Worm (Caenorhabditis elegans): ENCODE measurements around the gene K09A9.8.
A peak's percentile ranks its signal among the peaks of the same experiment; 100 is the strongest.

K09A9.8 gene

DNA sequence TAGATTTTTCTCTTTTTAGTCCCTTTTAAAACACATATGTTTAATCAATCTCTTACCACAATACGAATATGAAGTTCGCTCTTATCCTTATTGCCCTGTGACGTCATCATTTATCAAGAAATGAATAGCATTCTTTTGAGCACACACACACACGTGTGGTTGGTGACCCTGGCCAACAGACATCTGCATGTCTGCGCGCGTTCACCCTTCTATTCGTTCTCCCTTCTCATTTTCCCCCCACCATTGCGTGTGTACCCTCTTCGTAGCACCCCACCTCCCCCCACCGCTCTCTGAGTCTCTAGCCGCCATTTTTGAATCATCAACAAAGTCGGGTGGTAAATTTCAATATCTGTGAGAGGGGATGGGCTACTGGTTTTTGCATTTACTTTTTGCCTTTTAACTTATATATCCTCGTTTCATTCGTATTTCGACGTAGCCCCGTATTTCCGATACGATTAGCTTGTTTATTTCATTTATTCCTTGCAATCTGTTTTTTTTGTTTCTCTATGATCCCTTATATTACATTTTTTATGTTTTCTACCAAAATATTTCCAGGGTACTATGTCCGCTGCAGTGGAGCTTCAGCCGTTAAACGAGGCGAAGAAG, 3.6 kb upstream of the K09A9.8 start, which contains the start of gene ent-2 (continued):
- TF ChIP-seq lin-39 (tag; optimal IDR thresholded peaks at IDR 0.05), result no peak
- TF ChIP-seq nhr-11 (tag; optimal IDR thresholded peaks at IDR 0.05), result no peak
- no peak for TF ChIP-seq nhr-77 (tag; optimal IDR thresholded peaks at IDR 0.05)
- no peak for TF ChIP-seq ztf-4 (tag; optimal IDR thresholded peaks at IDR 0.05)
- TF ChIP-seq elt-1 (tag; optimal IDR thresholded peaks at IDR 0.05), result no peak
- TF ChIP-seq C34F6.9 (tag; optimal IDR thresholded peaks at IDR 0.05), result peak; percentile 44
- TF ChIP-seq aly-2 (tag; optimal IDR thresholded peaks at IDR 0.05), result no peak
- no peak for TF ChIP-seq dmd-4 (tag; optimal IDR thresholded peaks at IDR 0.05)
- TF ChIP-seq fos-1 (tag; optimal IDR thresholded peaks at IDR 0.05), result no peak
- TF ChIP-seq ZK546.5 (tag; optimal IDR thresholded peaks at IDR 0.05), result no peak
- TF ChIP-seq F13H6.1 (tag; optimal IDR thresholded peaks at IDR 0.05), result no peak
- TF ChIP-seq nhr-129 (tag; optimal IDR thresholded peaks at IDR 0.05), result peak; percentile 36
- TF ChIP-seq lsy-2 (tag; optimal IDR thresholded peaks at IDR 0.05), result peak in 1 of 2 experiments; percentile 44
- no peak for TF ChIP-seq mbf-1 (tag; optimal IDR thresholded peaks at IDR 0.05)
- no peak for TF ChIP-seq blmp-1 (tag; optimal IDR thresholded peaks at IDR 0.05; ENCODE audit: insufficient read depth)

DNA sequence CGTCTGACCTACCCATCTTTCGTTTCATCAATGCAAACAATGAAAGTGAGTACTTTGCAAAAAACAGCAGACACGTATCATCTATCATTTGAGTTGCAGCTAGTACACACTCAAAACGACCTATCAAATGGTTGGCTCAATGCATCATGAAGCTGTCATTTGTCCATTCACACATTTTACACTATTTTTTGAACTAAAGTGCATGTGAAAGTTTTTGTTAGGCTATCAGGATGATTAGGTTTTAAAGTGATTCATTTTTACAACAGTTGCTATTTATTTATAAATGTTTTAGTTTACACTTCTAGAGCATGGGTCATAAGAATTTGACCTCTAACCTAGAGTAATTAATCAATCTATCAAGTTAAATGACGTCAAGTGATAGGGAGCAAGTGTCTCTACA, 2.9 kb upstream of the K09A9.8 start:
- TF ChIP-seq crh-2 (tag; optimal IDR thresholded peaks at IDR 0.05) (no peak), aly-2 (tag; optimal IDR thresholded peaks at IDR 0.05) (no peak), nhr-12 (tag; optimal IDR thresholded peaks at IDR 0.05) (no peak), sma-3 (GFP tag; optimal IDR thresholded peaks at IDR 0.05) (no peak), nhr-237 (tag; optimal IDR thresholded peaks at IDR 0.05) (no peak), Y55F3AM.14 (GFP tag; optimal IDR thresholded peaks at IDR 0.05) (no peak), ztf-11 (tag; optimal IDR thresholded peaks at IDR 0.05) (no peak), blmp-1 (tag; optimal IDR thresholded peaks at IDR 0.05; ENCODE audit: insufficient read depth) (no peak), nhr-10 (tag; optimal IDR thresholded peaks at IDR 0.05) (no peak), nhr-25 (tag; optimal IDR thresholded peaks at IDR 0.05) (no peak), peb-1 (tag; optimal IDR thresholded peaks at IDR 0.05) (no peak), lin-11 (tag; optimal IDR thresholded peaks at IDR 0.05) (no peak), nhr-129 (tag; optimal IDR thresholded peaks at IDR 0.05) (peak; percentile 56), lin-39 (tag; optimal IDR thresholded peaks at IDR 0.05) (no peak), sma-9 (GFP tag; optimal IDR thresholded peaks at IDR 0.05) (peak; percentile 31), sma-9 (tag; optimal IDR thresholded peaks at IDR 0.05) (no peak)

- TF ChIP-seq fos-1 (tag; optimal IDR thresholded peaks at IDR 0.05), result peak; percentile 29
- no peak for TF ChIP-seq nhr-6 (tag; optimal IDR thresholded peaks at IDR 0.05)
- TF ChIP-seq sma-9 (GFP tag; optimal IDR thresholded peaks at IDR 0.05), result peak; percentile 70
- TF ChIP-seq sma-9 (tag; optimal IDR thresholded peaks at IDR 0.05), result no peak
- TF ChIP-seq lin-13 (GFP tag; optimal IDR thresholded peaks at IDR 0.05), result no peak
- no peak for TF ChIP-seq ztf-4 (tag; optimal IDR thresholded peaks at IDR 0.05)
- no peak for TF ChIP-seq R02D3.7 (tag; optimal IDR thresholded peaks at IDR 0.05)
- TF ChIP-seq elt-3 (tag; optimal IDR thresholded peaks at IDR 0.05), result no peak
- no peak for TF ChIP-seq sem-4 (tag; optimal IDR thresholded peaks at IDR 0.05)
- no peak for TF ChIP-seq aly-2 (tag; optimal IDR thresholded peaks at IDR 0.05)
- no peak for TF ChIP-seq nhr-129 (tag; optimal IDR thresholded peaks at IDR 0.05)
- no peak for TF ChIP-seq ZK546.5 (tag; optimal IDR thresholded peaks at IDR 0.05)
- no peak for TF ChIP-seq ceh-16 (tag; optimal IDR thresholded peaks at IDR 0.05)
- TF ChIP-seq lsy-2 (tag; optimal IDR thresholded peaks at IDR 0.05), result no peak
- no peak for TF ChIP-seq nhr-10 (tag; optimal IDR thresholded peaks at IDR 0.05)
- TF ChIP-seq snpc-4 (tag; optimal IDR thresholded peaks at IDR 0.05), result no peak
- TF ChIP-seq nhr-12 (tag; optimal IDR thresholded peaks at IDR 0.05), result no peak
- TF ChIP-seq ztf-1 (GFP tag; conservative IDR thresholded peaks at IDR 0.05), result no peak
- peak; percentile 48 for TF ChIP-seq crh-2 (tag; optimal IDR thresholded peaks at IDR 0.05)
- no peak for TF ChIP-seq ztf-11 (tag; optimal IDR thresholded peaks at IDR 0.05)
- no peak for TF ChIP-seq elt-1 (tag; optimal IDR thresholded peaks at IDR 0.05)
- no peak for TF ChIP-seq lin-11 (tag; optimal IDR thresholded peaks at IDR 0.05)
- TF ChIP-seq nhr-77 (tag; optimal IDR thresholded peaks at IDR 0.05), result no peak
- no peak for TF ChIP-seq alr-1 (tag; optimal IDR thresholded peaks at IDR 0.05)
Measured at ce11 chrX:15598661-15599384, 1.8 kb upstream of the K09A9.8 start.

DNA sequence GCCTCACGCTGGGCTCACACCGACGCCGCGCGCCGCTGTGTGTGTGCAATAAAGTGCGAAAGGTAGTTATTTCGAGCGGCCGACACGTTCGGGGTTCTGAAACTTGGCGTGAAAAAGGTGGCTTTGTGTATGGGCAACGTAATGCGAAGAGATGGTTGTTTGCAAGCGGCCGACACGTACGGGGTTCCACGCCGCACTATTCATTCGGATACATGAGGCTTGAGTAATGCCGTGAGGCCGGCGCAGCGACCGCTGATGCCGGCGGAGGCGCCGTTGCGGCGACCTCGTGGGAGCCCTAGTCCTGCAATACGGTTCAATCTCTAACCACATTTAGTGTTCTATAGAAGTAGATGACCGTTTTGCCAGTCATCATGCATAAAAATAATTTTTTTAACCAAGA, 3.0 kb downstream of the K09A9.8 start:
- no peak for TF ChIP-seq mbf-1 (tag; optimal IDR thresholded peaks at IDR 0.05)
- TF ChIP-seq egl-27 (tag; optimal IDR thresholded peaks at IDR 0.05), result no peak
- no peak for TF ChIP-seq lin-39 (tag; optimal IDR thresholded peaks at IDR 0.05)
- no peak for TF ChIP-seq nhr-23 (tag; optimal IDR thresholded peaks at IDR 0.05)
- no peak for TF ChIP-seq crh-2 (tag; optimal IDR thresholded peaks at IDR 0.05)
- TF ChIP-seq aly-2 (tag; optimal IDR thresholded peaks at IDR 0.05), result no peak
- no peak for TF ChIP-seq unc-55 (GFP tag; optimal IDR thresholded peaks at IDR 0.05)
- TF ChIP-seq R02D3.7 (tag; optimal IDR thresholded peaks at IDR 0.05), result no peak
- no peak for TF ChIP-seq nhr-25 (tag; optimal IDR thresholded peaks at IDR 0.05)
- no peak for TF ChIP-seq nhr-11 (tag; optimal IDR thresholded peaks at IDR 0.05)
- TF ChIP-seq C34F6.9 (tag; optimal IDR thresholded peaks at IDR 0.05), result no peak
- TF ChIP-seq ZK546.5 (tag; optimal IDR thresholded peaks at IDR 0.05), result no peak
- no peak for TF ChIP-seq nhr-237 (tag; optimal IDR thresholded peaks at IDR 0.05)

All from whole organism, L2 larva.